Fruit fly (Drosophila melanogaster) whole organism, embryonic: Measurements from ENCODE around the gene CG33510.

ENCODE experiments used
- Antp ChIP-seq: fragments of 200-800 bp; sonication (Bioruptor generic); optimal IDR thresholded peaks from 3 replicates; lab custom pipeline; 2016; ENCODE audit warnings: missing biosample characterization, missing genetic modification characterization
- CG11247 ChIP-seq: fragments of 200-800 bp; sonication (Bioruptor generic); IDR thresholded peaks from 2 replicates; pipeline ENCODE4 v1.3.6; 2022; ENCODE audit warnings: missing biosample characterization, missing genetic modification characterization
- CG11723 ChIP-seq: fragments of 200-800 bp; sonication (Bioruptor generic); optimal IDR thresholded peaks from 2 replicates; lab custom pipeline; 2017; ENCODE audit warnings: missing biosample characterization, mild to moderate bottlenecking, missing genetic modification characterization
- CG13894 ChIP-seq: fragments of 200-800 bp; sonication (Bioruptor generic); optimal IDR thresholded peaks from 3 replicates; lab custom pipeline; 2018; ENCODE audit warnings: missing biosample characterization, mild to moderate bottlenecking, missing genetic modification characterization, moderate library complexity
- CG15269 ChIP-seq: fragments of 200-800 bp; sonication (Bioruptor generic); optimal IDR thresholded peaks from 2 replicates; lab custom pipeline; 2018; ENCODE audit warnings: missing biosample characterization, mild to moderate bottlenecking, missing genetic modification characterization, moderate library complexity
- CG18262 ChIP-seq: fragments of 200-800 bp; optimal IDR thresholded peaks from 3 replicates; lab custom pipeline; 2019; ENCODE audit warnings: missing biosample characterization, mild to moderate bottlenecking, missing genetic modification characterization, moderate library complexity
- CG18619 ChIP-seq: fragments of 200-800 bp; sonication (Bioruptor generic); optimal IDR thresholded peaks from 3 replicates; lab custom pipeline; 2017; ENCODE audit warnings: missing biosample characterization, mild to moderate bottlenecking, missing genetic modification characterization
- CG33213 ChIP-seq: fragments of 200-800 bp; sonication (Bioruptor generic); optimal IDR thresholded peaks from 3 replicates; lab custom pipeline; 2016; ENCODE audit warnings: missing biosample characterization, missing genetic modification characterization
- CG3726 ChIP-seq: fragments of 200-800 bp; sonication (Bioruptor generic); IDR thresholded peaks from 3 replicates; pipeline ENCODE4, ENCODE4 v1.3.6; 2022; ENCODE audit warnings: missing biosample characterization, missing genetic modification characterization
- CG7372 ChIP-seq: fragments of 200-800 bp; sonication (Bioruptor generic); IDR thresholded peaks from 2 replicates; pipeline ENCODE4 v1.3.6; 2022; ENCODE audit warnings: missing biosample characterization, missing genetic modification characterization
- CG7963 ChIP-seq: fragments of 200-800 bp; sonication (Bioruptor generic); IDR thresholded peaks from 3 replicates; pipeline ENCODE4 v1.3.6; 2022; ENCODE audit warnings: missing biosample characterization, missing genetic modification characterization; ENCODE audit not compliant: partially characterized antibody
- CG8765 ChIP-seq: fragments of 200-800 bp; sonication (Bioruptor generic); IDR thresholded peaks from 2 replicates; pipeline ENCODE4 v1.3.6; 2022; ENCODE audit warnings: missing biosample characterization, missing genetic modification characterization
- CG8924 ChIP-seq: fragments of 200-800 bp; optimal IDR thresholded peaks from 3 replicates; lab custom pipeline; 2019; ENCODE audit warnings: missing biosample characterization, mild to moderate bottlenecking, missing genetic modification characterization, moderate library complexity
- Deaf1 ChIP-seq: fragments of 200-800 bp; optimal IDR thresholded peaks from 3 replicates; lab custom pipeline; 2019; ENCODE audit warnings: missing biosample characterization, mild to moderate bottlenecking, missing genetic modification characterization, moderate library complexity
- Dip3 ChIP-seq: fragments of 200-800 bp; sonication (Bioruptor generic); optimal IDR thresholded peaks from 3 replicates; lab custom pipeline; 2016; ENCODE audit warnings: missing biosample characterization, missing genetic modification characterization
- Doc3 ChIP-seq: fragments of 200-800 bp; sonication (Bioruptor generic); IDR thresholded peaks from 3 replicates; pipeline ENCODE4 v1.3.6; 2022; ENCODE audit warnings: missing biosample characterization, missing genetic modification characterization; ENCODE audit not compliant: partially characterized antibody
- ERR ChIP-seq: fragments of 200-800 bp; sonication (Bioruptor generic); optimal IDR thresholded peaks from 2 replicates; lab custom pipeline; 2016; ENCODE audit warnings: missing biosample characterization, missing genetic modification characterization
- Fer3 ChIP-seq: fragments of 200-800 bp; sonication (Bioruptor generic); optimal IDR thresholded peaks from 2 replicates; lab custom pipeline; 2018; ENCODE audit warnings: missing biosample characterization, mild to moderate bottlenecking, missing genetic modification characterization, moderate library complexity
- GATAe ChIP-seq: fragments of 200-800 bp; sonication (Bioruptor generic); conservative IDR thresholded peaks from 2 replicates; pipeline ENCODE4 v1.3.6; 2022; ENCODE audit warnings: missing biosample characterization, missing genetic modification characterization
- HLHmδ ChIP-seq: fragments of 200-800 bp; sonication (Bioruptor generic); optimal IDR thresholded peaks from 2 replicates; lab custom pipeline; 2018; ENCODE audit warnings: missing biosample characterization, mild to moderate bottlenecking, missing genetic modification characterization, moderate library complexity
- Hey ChIP-seq: fragments of 200-800 bp; sonication (Bioruptor generic); optimal IDR thresholded peaks from 3 replicates; lab custom pipeline; 2018; ENCODE audit warnings: missing biosample characterization, mild to moderate bottlenecking, missing genetic modification characterization
- Lpt ChIP-seq: fragments of >200 bp; optimal IDR thresholded peaks from 2 replicates; lab custom pipeline; 2018; ENCODE audit warnings: missing biosample characterization, missing genetic modification characterization
- Myb ChIP-seq: fragments of 200-800 bp; sonication (Bioruptor generic); optimal IDR thresholded peaks from 2 replicates; lab custom pipeline; 2016; ENCODE audit warnings: missing biosample characterization, missing genetic modification characterization
- Optix ChIP-seq: fragments of 200-800 bp; sonication (Bioruptor generic); IDR thresholded peaks from 3 replicates; pipeline ENCODE4 v1.3.6; 2022; ENCODE audit warnings: missing biosample characterization, missing genetic modification characterization
- ab ChIP-seq: fragments of 200-800 bp; sonication (Bioruptor generic); optimal IDR thresholded peaks from 2 replicates; lab custom pipeline; 2016; ENCODE audit warnings: missing biosample characterization, missing genetic modification characterization
- al ChIP-seq: fragments of 200-800 bp; sonication (Bioruptor generic); IDR thresholded peaks from 2 replicates; pipeline ENCODE4 v1.3.6; 2022; ENCODE audit warnings: missing biosample characterization, missing genetic modification characterization
- bigmax ChIP-seq: fragments of 200-800 bp; sonication (Bioruptor generic); optimal IDR thresholded peaks from 2 replicates; lab custom pipeline; 2018; ENCODE audit warnings: missing biosample characterization, mild to moderate bottlenecking, missing genetic modification characterization
- chinmo ChIP-seq: fragments of 200-800 bp; sonication (Bioruptor generic); IDR thresholded peaks from 4 replicates; pipeline ENCODE4 v1.3.6; 2022; ENCODE audit warnings: missing biosample characterization, missing genetic modification characterization; ENCODE audit not compliant: partially characterized antibody
- ci ChIP-seq: fragments of 200-800 bp; sonication (Bioruptor generic); IDR thresholded peaks from 3 replicates; pipeline ENCODE4 v1.3.6; 2022; ENCODE audit warnings: missing biosample characterization, missing genetic modification characterization
- dati ChIP-seq: fragments of 200-800 bp; sonication (Bioruptor generic); IDR thresholded peaks from 2 replicates; pipeline ENCODE4 v1.3.6; 2022; ENCODE audit warnings: missing biosample characterization, missing genetic modification characterization
- disco-r ChIP-seq: fragments of 200-800 bp; sonication (Bioruptor generic); optimal IDR thresholded peaks from 2 replicates; lab custom pipeline; 2016; ENCODE audit warnings: missing biosample characterization, missing genetic modification characterization
- dm ChIP-seq: fragments of 200-800 bp; sonication (Bioruptor generic); optimal IDR thresholded peaks from 3 replicates; lab custom pipeline; 2016; ENCODE audit warnings: missing biosample characterization, missing genetic modification characterization
- dysf ChIP-seq: fragments of 200-800 bp; sonication (Bioruptor generic); IDR thresholded peaks from 3 replicates; pipeline ENCODE4 v1.3.6; 2022; ENCODE audit warnings: missing biosample characterization, missing genetic modification characterization
- ems ChIP-seq: fragments of 200-800 bp; sonication (Bioruptor generic); optimal IDR thresholded peaks from 3 replicates; lab custom pipeline; 2016; ENCODE audit warnings: missing biosample characterization, missing genetic modification characterization
- esg ChIP-seq: fragments of 200-800 bp; sonication (Bioruptor generic); conservative IDR thresholded peaks from 2 replicates; pipeline ENCODE4 v1.3.6; 2022; ENCODE audit warnings: missing biosample characterization, missing genetic modification characterization
- eve ChIP-seq, 2 experiments: fragments of >200 bp; optimal IDR thresholded peaks; 2 replicates each; lab custom pipeline; 2017; ENCODE audit warnings: missing biosample characterization in 2 of 2, missing genetic modification characterization in 2 of 2
- fu2 ChIP-seq: fragments of 200-800 bp; sonication (Bioruptor generic); optimal IDR thresholded peaks from 2 replicates; lab custom pipeline; 2016; ENCODE audit warnings: missing biosample characterization, missing genetic modification characterization
- gsb-n ChIP-seq: fragments of 200-800 bp; sonication (Bioruptor generic); optimal IDR thresholded peaks from 3 replicates; lab custom pipeline; 2018; ENCODE audit warnings: missing biosample characterization, mild to moderate bottlenecking, missing genetic modification characterization
- hb ChIP-seq: fragments of 200-800 bp; sonication (Bioruptor generic); IDR thresholded peaks from 3 replicates; pipeline ENCODE4 v1.3.6; 2022; ENCODE audit warnings: missing biosample characterization, missing genetic modification characterization; ENCODE audit not compliant: partially characterized antibody
- lab ChIP-seq: fragments of 200-800 bp; sonication (Bioruptor generic); optimal IDR thresholded peaks from 3 replicates; lab custom pipeline; 2017; ENCODE audit warnings: missing biosample characterization, missing genetic modification characterization, mild to moderate bottlenecking, moderate library complexity, missing genetic modification reagents
- prd ChIP-seq, 3 experiments: fragments of >200 bp in 2 of 3; fragments of 200-800 bp in 1 of 3; sonication (Bioruptor generic) in 1 of 3; optimal IDR thresholded peaks in 2 of 3; IDR thresholded peaks in 1 of 3; 2 replicates in 2 of 3; 3 replicates in 1 of 3; pipeline versions ENCODE4 v1.3.6 to Lab custom; 2017 to 2022; ENCODE audit warnings: missing biosample characterization in 1 of 3, missing genetic modification characterization in 1 of 3
- pros ChIP-seq: fragments of 200-800 bp; sonication (Bioruptor generic); optimal IDR thresholded peaks from 3 replicates; lab custom pipeline; 2019; ENCODE audit warnings: missing biosample characterization, mild to moderate bottlenecking, missing genetic modification characterization, moderate library complexity
- ranshi ChIP-seq: fragments of 200-800 bp; sonication (Bioruptor generic); IDR thresholded peaks from 2 replicates; pipeline ENCODE4 v1.3.6; 2022; ENCODE audit warnings: missing biosample characterization, missing genetic modification characterization
- sd ChIP-seq: fragments of 200-800 bp; sonication (Bioruptor generic); optimal IDR thresholded peaks from 3 replicates; lab custom pipeline; 2018; ENCODE audit warnings: missing biosample characterization, mild to moderate bottlenecking, missing genetic modification characterization, moderate library complexity
- sima ChIP-seq: fragments of 200-800 bp; sonication (Bioruptor generic); optimal IDR thresholded peaks from 2 replicates; lab custom pipeline; 2016; ENCODE audit warnings: missing biosample characterization, missing genetic modification characterization
- sug ChIP-seq: fragments of 200-800 bp; optimal IDR thresholded peaks from 2 replicates; lab custom pipeline; 2019; ENCODE audit warnings: missing biosample characterization, mild to moderate bottlenecking, missing genetic modification characterization, moderate library complexity
- trem ChIP-seq: fragments of 200-800 bp; optimal IDR thresholded peaks from 3 replicates; lab custom pipeline; 2019; ENCODE audit warnings: missing biosample characterization, mild to moderate bottlenecking, missing genetic modification characterization, moderate library complexity
- ttk ChIP-seq: fragments of 200-800 bp; sonication (Bioruptor generic); IDR thresholded peaks from 2 replicates; pipeline ENCODE4 v2.1.2; 2022; ENCODE audit warnings: missing biosample characterization, missing genetic modification characterization
- tup ChIP-seq: fragments of 200-800 bp; sonication (Bioruptor generic); optimal IDR thresholded peaks from 2 replicates; lab custom pipeline; 2016; ENCODE audit warnings: missing biosample characterization, mild to moderate bottlenecking, missing genetic modification characterization, moderate library complexity
- vfl ChIP-seq: fragments of 200-800 bp; sonication (Bioruptor generic); optimal IDR thresholded peaks from 2 replicates; lab custom pipeline; 2016; ENCODE audit warnings: missing biosample characterization, missing genetic modification characterization

Gene CG33510

dm6 chr2L:21108759-21109282 is 24.7 kb upstream of the CG33510 start (continued):
- TF ChIP-seq eve (GFP tag; optimal IDR thresholded peaks at IDR 0.05; lab: Kevin White, UChicago) (peak in 1 of 2 experiments; percentile 44), ERR (GFP tag; lab: Kevin White, UChicago) (no peak), dati (GFP tag; lab: Robert Waterston, UW) (no peak), gsb-n (tag; lab: Kevin White, UChicago) (peak; percentile 43), HLHmδ (GFP tag; lab: Kevin White, UChicago) (no peak), Myb (GFP tag; lab: Kevin White, UChicago) (peak; percentile 16), ab (GFP tag; lab: Kevin White, UChicago) (peak; percentile 8), CG8924 (tag; lab: Kevin White, UChicago) (peak; percentile 61), CG15269 (peak; percentile 65), pros (GFP tag; lab: Kevin White, UChicago) (no peak), ttk (GFP tag; lab: Robert Waterston, UW) (peak; percentile 48; the same call in 1 of the 2 replicates), fu2 (no peak), dysf (peak; percentile 67; the same call in 2 of the 3 replicates), Optix (GFP tag; lab: Robert Waterston, UW) (no peak), hb (no peak), CG11247 (GFP tag; lab: Robert Waterston, UW) (no peak), CG18262 (peak; percentile 75), Antp (GFP tag; lab: Kevin White, UChicago) (peak; percentile 8), chinmo (GFP tag; lab: Robert Waterston, UW) (no peak), CG7963 (GFP tag; lab: Robert Waterston, UW) (no peak), Fer3 (peak; percentile 20), GATAe (GFP tag; lab: Robert Waterston, UW) (no peak), lab (GFP tag; lab: Kevin White, UChicago) (peak; percentile 45), Doc3 (no peak), CG3726 (GFP tag; lab: Robert Waterston, UW) (no peak), disco-r (GFP tag; lab: Kevin White, UChicago) (no peak), CG11723 (peak; percentile 37), sug (tag; lab: Kevin White, UChicago) (peak; percentile 5), Deaf1 (peak; percentile 21), Dip3 (GFP tag; lab: Kevin White, UChicago) (no peak), tup (GFP tag; lab: Kevin White, UChicago) (no peak), CG8765 (GFP tag; lab: Robert Waterston, UW) (no peak), CG18619 (peak; percentile 52), CG33213 (GFP tag; lab: Kevin White, UChicago) (peak; percentile 49), bigmax (GFP tag; lab: Kevin White, UChicago) (no peak), Hey (tag; lab: Kevin White, UChicago) (no peak), CG7372 (GFP tag; lab: Robert Waterston, UW) (no peak), sima (GFP tag; lab: Kevin White, UChicago) (no peak), trem (tag; lab: Kevin White, UChicago) (peak; percentile 40), ranshi (GFP tag; lab: Robert Waterston, UW) (no peak), sd (tag; lab: Kevin White, UChicago) (no peak), ci (GFP tag; lab: Robert Waterston, UW) (no peak; the same call in 2 of the 3 replicates), esg (GFP tag; lab: Robert Waterston, UW) (peak; percentile 58; the same call in 1 of the 2 replicates), CG13894 (tag; lab: Kevin White, UChicago) (no peak), dm (GFP tag; lab: Kevin White, UChicago) (peak; percentile 25), ems (GFP tag; lab: Kevin White, UChicago) (peak; percentile 44), prd (optimal IDR thresholded peaks at IDR 0.05; lab: Kevin White, UChicago) (no peak), prd (GFP tag; IDR thresholded peaks at IDR 0.05; lab: Robert Waterston, UW) (0 out of 3 replicates have a peak, but pooled peaks have one; percentile 55), Lpt (no peak), al (GFP tag; lab: Robert Waterston, UW) (no peak), vfl (GFP tag; lab: Kevin White, UChicago) (peak; percentile 57)
